Fruit fly (Drosophila melanogaster) Kc167 (cell line): ENCODE results near the gene Fit1.

Experiments used
- Myc ChIP-seq: fragments of >200 bp; optimal IDR thresholded peaks from 2 replicates; lab custom pipeline; 2017; ENCODE audit warnings: missing external identifiers
- Sin3A ChIP-seq: fragments of >200 bp; optimal IDR thresholded peaks from 2 replicates; lab custom pipeline; 2018; ENCODE audit warnings: missing external identifiers
- h ChIP-seq: fragments of >200 bp; optimal IDR thresholded peaks from 3 replicates; lab custom pipeline; 2018; ENCODE audit warnings: missing external identifiers
- insv ChIP-seq: fragments of >200 bp; optimal IDR thresholded peaks from 3 replicates; lab custom pipeline; 2018; ENCODE audit warnings: missing external identifiers
- psq ChIP-seq: fragments of >200 bp; optimal IDR thresholded peaks from 2 replicates; lab custom pipeline; 2017; ENCODE audit warnings: missing external identifiers

- TF ChIP-seq Myc (no peak), insv (lab: Kevin White, UChicago) (no peak), h (lab: Kevin White, UChicago) (no peak), psq (lab: Kevin White, UChicago) (no peak), Sin3A (no peak)
Observed at dm6 chr3L:4138804-4139521, 35.6 kb downstream of the Fit1 start, which contains the start of the genes Rop and Ras64B.
